Worm (Caenorhabditis elegans) whole organism, midembryonic: ENCODE results near the gene C01C10.2.

Source experiments
- T22C8.4 ChIP-seq: fragments of 200-800 bp; sonication (Bioruptor generic); IDR thresholded peaks from 2 replicates; pipeline ENCODE4 v1.3.6; 2022; ENCODE audit warnings: missing genetic modification characterization, missing compliant biosample characterization
- cog-1 ChIP-seq: sonication (generic microtip); optimal IDR thresholded peaks from 2 replicates; lab custom pipeline; 2016; ENCODE audit warnings: missing genetic modification characterization, missing compliant biosample characterization
- flt-1 ChIP-seq: fragments of 200-800 bp; sonication (Bioruptor generic); IDR thresholded peaks from 2 replicates; pipeline ENCODE4 v1.3.6; 2022; ENCODE audit warnings: missing genetic modification characterization, missing compliant biosample characterization
- klf-2 ChIP-seq: fragments of 200-800 bp; sonication (Bioruptor generic); conservative IDR thresholded peaks from 2 replicates; pipeline ENCODE4 v1.3.6; 2022; ENCODE audit warnings: missing genetic modification reagents, missing genetic modification characterization, missing compliant biosample characterization
- med-1 ChIP-seq: sonication (generic microtip); optimal IDR thresholded peaks from 2 replicates; lab custom pipeline; 2017; ENCODE audit warnings: missing genetic modification characterization, mild to moderate bottlenecking, missing compliant biosample characterization, antibody characterized with exemption, missing genetic modification reagents; ENCODE audit not compliant: insufficient read depth
- ref-1 ChIP-seq: fragments of 200-800 bp; sonication (Bioruptor generic); conservative IDR thresholded peaks from 2 replicates; pipeline ENCODE4 v1.3.6; 2022; ENCODE audit warnings: missing genetic modification reagents, missing genetic modification characterization, missing compliant biosample characterization
- tab-1 ChIP-seq: fragments of 200-800 bp; sonication (Bioruptor generic); IDR thresholded peaks from 2 replicates; pipeline ENCODE4 v1.3.6; 2022; ENCODE audit warnings: missing genetic modification characterization, missing compliant biosample characterization
- ztf-23 ChIP-seq: fragments of 200-800 bp; sonication (Bioruptor generic); IDR thresholded peaks from 2 replicates; pipeline ENCODE4 v1.3.6; 2022; ENCODE audit warnings: missing genetic modification reagents, missing genetic modification characterization, missing compliant biosample characterization
- ztf-29 ChIP-seq: fragments of 200-800 bp; sonication (Bioruptor generic); IDR thresholded peaks from 2 replicates; pipeline ENCODE4 v1.3.6; 2022; ENCODE audit warnings: missing genetic modification reagents, missing genetic modification characterization, missing compliant biosample characterization

C01C10.2 gene

DNA sequence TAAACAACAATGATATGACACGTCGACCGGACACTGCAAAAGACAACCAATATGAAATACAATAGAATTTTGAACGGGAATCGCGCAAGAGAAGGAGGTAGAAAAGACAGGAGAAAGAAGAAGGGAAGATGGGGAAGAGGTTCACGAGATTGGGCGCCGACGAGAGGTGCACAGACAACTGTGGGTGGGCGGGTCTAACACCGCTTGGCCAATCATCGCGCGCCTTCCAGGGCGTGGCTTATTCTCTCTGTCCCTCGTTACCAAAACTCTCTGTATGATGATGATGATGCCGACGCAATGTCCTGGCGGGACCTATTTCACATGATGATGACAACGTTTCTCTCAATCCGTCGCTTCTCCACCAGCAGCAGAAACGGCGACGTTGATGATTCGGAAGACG lies 22.6 kb upstream of the C01C10.2 start:
- TF ChIP-seq med-1 (GFP tag; lab: Kevin White, UChicago) = no peak
- no peak for TF ChIP-seq T22C8.4
- TF ChIP-seq tab-1 = 0 out of 2 replicates have a peak, but pooled peaks have one; percentile 40
- TF ChIP-seq flt-1 (GFP tag; lab: Robert Waterston, UW) = no peak

DNA sequence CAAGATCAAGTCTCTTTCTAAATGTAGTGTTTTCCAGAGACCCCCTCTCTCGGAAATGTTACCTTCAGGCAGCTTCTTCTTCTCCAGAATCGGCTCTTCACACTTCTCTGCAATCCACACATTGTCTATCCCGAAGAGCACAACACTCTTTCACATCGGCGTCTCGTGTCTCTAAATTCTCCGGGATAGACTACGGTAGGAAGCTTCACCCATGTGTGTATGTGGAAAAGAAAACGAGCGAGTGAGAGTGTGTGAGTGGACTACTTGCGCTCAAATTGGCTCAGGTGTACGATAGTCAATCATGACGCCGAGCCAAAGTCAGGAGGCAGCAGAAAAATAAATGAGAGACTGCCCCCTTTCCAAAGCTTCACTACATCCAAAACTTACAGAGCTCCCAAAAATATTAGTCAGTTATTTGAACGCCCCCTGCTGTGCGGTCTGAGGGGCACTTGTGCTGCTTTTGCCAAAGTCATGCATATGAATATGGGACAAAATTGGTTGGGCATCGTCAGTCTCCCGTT lies 19.3 kb upstream of the C01C10.2 start:
- TF ChIP-seq klf-2 = no peak
- TF ChIP-seq ztf-29 (GFP tag; lab: Robert Waterston, UW) = no peak
- TF ChIP-seq T22C8.4 = no peak
- TF ChIP-seq ztf-23 (GFP tag; lab: Robert Waterston, UW) = no peak

DNA sequence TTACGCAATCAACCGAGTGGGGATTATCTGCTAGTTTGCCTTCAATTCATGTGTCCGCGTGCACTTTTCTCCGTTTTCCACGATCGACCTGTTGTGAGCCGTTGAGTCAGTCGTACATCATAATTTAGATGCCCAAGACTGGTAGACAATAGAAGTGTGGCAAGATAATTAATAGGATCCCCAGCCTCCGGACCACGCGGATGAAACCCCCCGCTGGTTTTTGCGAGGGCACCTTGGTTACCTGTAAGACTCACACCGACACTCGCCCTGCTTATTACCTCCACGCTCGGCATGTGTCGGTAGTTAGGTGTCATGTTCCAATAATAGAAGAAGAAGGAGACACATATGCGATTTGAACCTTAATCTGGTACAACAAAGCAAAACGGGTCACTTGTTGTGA lies 18.0 kb upstream of the C01C10.2 start:
- TF ChIP-seq T22C8.4 (no peak), ztf-29 (GFP tag; lab: Robert Waterston, UW) (no peak), flt-1 (GFP tag; lab: Robert Waterston, UW) (0 out of 2 replicates have a peak, but pooled peaks have one; percentile 15)

DNA sequence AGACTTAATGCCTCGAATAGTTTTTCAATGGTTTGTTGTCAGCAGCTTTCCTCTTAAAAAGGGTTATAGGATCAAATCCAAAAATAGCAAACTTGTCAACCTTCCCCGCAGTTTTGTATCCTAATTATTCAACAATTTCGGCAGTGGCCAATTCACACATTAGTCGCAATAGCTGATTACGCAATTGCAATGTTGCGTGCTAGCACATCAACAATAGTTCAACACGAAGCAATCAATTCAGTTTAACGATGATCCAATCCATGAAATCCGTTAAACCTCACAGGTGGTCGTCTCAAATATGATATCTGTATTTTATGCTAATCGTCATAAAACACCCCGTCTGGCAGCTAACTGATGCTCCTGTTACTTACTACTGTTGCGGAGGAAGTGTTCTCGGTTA lies 14.7 kb upstream of the C01C10.2 start:
- TF ChIP-seq ref-1 (GFP tag; lab: Robert Waterston, UW) (no peak), tab-1 (0 out of 2 replicates have a peak, but pooled peaks have one; percentile 53)

DNA sequence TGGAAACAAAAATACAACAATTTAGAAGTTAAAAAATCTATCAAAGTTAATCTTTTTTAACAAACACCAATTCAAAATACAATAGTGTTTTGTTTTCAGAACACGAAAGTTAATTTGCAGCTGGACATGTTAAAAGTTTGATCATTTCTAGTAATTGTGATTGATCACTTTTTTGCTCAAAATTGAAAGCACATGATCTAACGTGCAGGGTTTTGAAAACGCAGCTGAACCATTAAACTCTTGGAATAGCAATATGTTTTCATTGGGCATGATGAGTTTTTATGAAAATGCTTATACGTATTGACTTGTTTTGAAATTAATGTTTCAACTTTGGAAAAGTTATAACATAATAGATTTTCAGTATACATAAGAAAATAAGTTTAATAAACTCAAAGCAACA lies 9.4 kb upstream of the C01C10.2 start:
- TF ChIP-seq klf-2 (no peak), flt-1 (GFP tag; lab: Robert Waterston, UW) (no peak)

DNA sequence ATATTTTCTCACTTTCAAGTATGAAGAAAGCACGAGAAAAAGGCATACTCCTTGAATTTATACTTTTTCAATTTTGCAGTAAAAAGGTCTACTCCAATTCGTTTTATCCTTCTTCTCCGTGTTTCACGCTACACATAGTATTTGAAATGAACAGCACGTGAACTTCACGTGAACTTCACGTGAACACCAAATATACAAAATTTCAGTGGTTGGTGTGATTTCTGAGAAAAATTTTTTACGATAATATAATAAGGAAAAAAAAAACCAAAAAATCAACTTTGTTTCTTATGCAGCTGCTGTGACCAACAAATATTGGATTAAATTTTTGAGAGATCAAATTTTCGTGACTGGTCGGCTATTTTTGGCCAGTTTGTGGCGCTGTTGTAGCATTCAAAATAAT lies 8.6 kb upstream of the C01C10.2 start:
- TF ChIP-seq klf-2 (no peak), tab-1 (no peak), T22C8.4 (no peak), ref-1 (GFP tag; lab: Robert Waterston, UW) (no peak), med-1 (GFP tag; lab: Kevin White, UChicago) (no peak), ztf-23 (GFP tag; lab: Robert Waterston, UW) (no peak), ztf-29 (GFP tag; lab: Robert Waterston, UW) (no peak), flt-1 (GFP tag; lab: Robert Waterston, UW) (no peak), cog-1 (no peak)

DNA sequence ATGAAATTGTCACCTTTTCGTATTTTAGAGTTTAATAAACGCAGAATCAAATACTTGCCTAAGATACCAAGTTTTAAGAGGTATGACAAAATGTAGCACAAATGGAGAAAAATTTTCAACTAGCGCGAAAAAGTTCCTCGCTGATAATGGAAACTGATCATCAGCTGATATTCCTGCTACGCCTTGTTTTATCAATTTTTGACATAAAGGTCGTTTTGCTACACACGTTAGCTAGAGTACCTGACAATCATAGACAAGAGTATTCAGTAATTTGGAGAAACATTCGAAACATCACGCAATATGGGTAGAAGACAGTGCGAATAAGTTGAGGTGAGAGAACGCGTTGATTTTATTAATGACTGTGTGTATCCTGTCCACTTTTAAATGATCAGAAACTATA lies 7.8 kb upstream of the C01C10.2 start:
- TF ChIP-seq ztf-23 (GFP tag; lab: Robert Waterston, UW) (no peak), klf-2 (no peak), tab-1 (no peak), cog-1 (no peak)

DNA sequence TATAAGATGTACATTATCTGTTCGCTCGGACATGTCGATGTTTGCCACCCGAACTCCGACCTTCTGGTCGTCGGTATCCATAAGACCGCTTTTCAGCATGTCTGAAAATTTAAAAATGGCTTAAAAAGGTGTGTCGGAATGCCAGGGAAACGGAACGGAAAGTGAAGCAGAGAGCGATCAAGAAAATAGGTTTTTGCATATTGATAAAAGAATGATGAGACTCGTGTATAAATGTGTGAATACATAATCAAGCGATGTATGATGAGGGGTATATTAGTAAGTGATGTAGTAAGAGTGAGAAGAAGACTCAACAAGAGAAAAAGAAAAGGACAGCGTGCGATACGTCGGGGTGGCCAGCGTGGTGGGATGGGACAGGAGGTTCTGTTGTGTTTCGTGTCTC lies 4.6 kb upstream of the C01C10.2 start, which contains the start of gene acl-12:
acl-12 (minus strand) TSS at position 101 of the 400 bp plus-strand sequence.
- TF ChIP-seq cog-1 = no peak
- TF ChIP-seq flt-1 (GFP tag; lab: Robert Waterston, UW) = no peak
- no peak for TF ChIP-seq med-1 (GFP tag; lab: Kevin White, UChicago)
- TF ChIP-seq T22C8.4 = no peak
- TF ChIP-seq ztf-23 (GFP tag; lab: Robert Waterston, UW) = no peak
- TF ChIP-seq klf-2 = no peak
- TF ChIP-seq ref-1 (GFP tag; lab: Robert Waterston, UW) = no peak
- TF ChIP-seq ztf-29 (GFP tag; lab: Robert Waterston, UW) = no peak
- no peak for TF ChIP-seq tab-1

DNA sequence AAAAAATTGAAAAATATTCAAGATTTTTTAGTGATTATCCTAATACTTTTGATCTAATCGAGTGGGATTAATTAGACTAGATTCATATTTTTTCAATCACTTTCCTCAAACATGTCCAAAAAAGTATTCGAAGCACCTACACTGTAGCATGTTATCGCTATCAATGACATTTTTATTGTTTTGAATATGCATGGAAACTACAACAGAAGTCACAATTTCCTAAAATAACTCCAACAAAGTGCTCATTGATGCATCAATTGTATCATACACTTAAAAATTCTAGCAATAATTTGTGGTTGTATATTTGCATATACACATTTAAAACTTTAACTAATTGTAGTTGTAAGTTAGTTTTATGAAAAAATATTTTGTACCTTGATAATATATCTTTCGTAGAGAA lies 2.2 kb upstream of the C01C10.2 start:
- no peak for TF ChIP-seq T22C8.4

DNA sequence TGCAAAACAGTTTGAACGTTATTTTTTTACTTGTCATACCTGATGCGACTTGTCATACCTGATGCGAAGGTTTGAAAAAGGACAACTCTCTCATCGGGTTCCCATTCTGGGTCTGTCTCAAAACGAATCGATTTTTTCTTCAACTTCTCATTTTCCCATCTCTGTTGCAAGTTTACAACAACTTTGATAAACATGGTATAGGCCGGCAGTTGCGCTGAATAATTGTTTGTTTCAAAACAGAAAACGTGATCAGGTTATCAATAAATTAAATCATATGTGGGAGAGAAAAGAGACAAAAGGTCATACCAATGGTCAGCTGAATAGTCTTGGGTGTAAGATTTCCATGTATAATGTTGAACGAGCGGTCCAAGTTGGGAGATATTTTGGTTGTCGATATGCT lies 1.0 kb downstream of the C01C10.2 start:
- TF ChIP-seq med-1 (GFP tag; lab: Kevin White, UChicago) (no peak), tab-1 (no peak), cog-1 (no peak), klf-2 (no peak), ref-1 (GFP tag; lab: Robert Waterston, UW) (no peak), T22C8.4 (no peak), ztf-29 (GFP tag; lab: Robert Waterston, UW) (no peak), flt-1 (GFP tag; lab: Robert Waterston, UW) (no peak), ztf-23 (GFP tag; lab: Robert Waterston, UW) (no peak)

DNA sequence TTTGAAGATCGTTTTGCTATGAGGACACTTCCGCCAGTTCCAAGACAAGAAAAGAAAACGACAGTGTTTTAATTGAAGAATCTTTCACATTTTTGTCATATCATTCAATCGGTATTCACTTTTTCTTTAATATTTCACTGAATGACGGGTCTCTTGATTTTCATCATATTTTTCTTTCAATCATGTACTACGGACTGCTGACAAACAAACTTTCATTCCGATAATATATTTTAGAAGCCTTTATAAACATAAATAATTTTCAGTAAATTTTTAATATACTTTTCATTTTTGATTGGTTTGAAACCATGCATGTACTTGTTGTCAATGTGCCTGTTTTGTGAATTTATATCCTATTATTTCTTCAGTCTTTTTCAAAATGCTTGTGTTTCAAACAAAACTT lies 4.6 kb downstream of the C01C10.2 start, which contains the start of gene clc-5:
clc-5 (plus strand) TSS at position 301 of the 400 bp plus-strand sequence.
- no peak for TF ChIP-seq flt-1 (GFP tag; lab: Robert Waterston, UW)
- TF ChIP-seq ztf-29 (GFP tag; lab: Robert Waterston, UW) = no peak
- TF ChIP-seq ztf-23 (GFP tag; lab: Robert Waterston, UW) = no peak

DNA sequence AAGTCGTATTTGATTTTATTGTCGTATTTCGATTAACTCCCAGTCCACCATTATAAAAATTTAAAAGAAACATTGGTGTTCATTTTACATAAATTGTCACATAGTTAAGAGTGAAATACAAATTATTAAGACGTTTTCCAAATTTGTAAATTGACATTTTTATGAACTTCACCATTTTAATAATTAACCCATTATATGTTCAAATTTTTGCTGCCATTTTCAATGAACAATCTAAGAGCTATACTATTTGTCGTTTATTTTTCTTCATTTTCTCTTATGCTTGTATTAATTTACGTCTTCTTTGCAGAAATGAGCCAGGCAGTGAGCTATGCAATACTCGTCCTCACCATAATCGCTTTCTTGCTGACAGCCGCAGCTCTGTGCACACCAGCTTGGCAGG lies 6.8 kb downstream of the C01C10.2 start, which contains the start of gene clc-2:
clc-2 (plus strand) TSS at position 301 of the 400 bp plus-strand sequence.
- no peak for TF ChIP-seq ref-1 (GFP tag; lab: Robert Waterston, UW)
- TF ChIP-seq klf-2 = no peak
- TF ChIP-seq med-1 (GFP tag; lab: Kevin White, UChicago) = no peak
- TF ChIP-seq ztf-29 (GFP tag; lab: Robert Waterston, UW) = no peak
- TF ChIP-seq cog-1 = no peak
- no peak for TF ChIP-seq T22C8.4
- no peak for TF ChIP-seq ztf-23 (GFP tag; lab: Robert Waterston, UW)
- no peak for TF ChIP-seq tab-1
- no peak for TF ChIP-seq flt-1 (GFP tag; lab: Robert Waterston, UW)
